Fruit fly (Drosophila melanogaster): ENCODE results near the gene mRpL21.

mRpL21 gene

dm6 chr3L:19268720-19269401, 14.0 kb upstream of the mRpL21 start, which contains the start of the genes Aldh7A1 and CG14085 (continued):
- TF ChIP-seq z (GFP tag; IDR thresholded peaks at IDR 0.05) (no peak), sob (GFP tag; IDR thresholded peaks at IDR 0.05) (no peak), CG4424 (GFP tag; optimal IDR thresholded peaks at IDR 0.05) (no peak), sisA (GFP tag; IDR thresholded peaks at IDR 0.05) (no peak), HLHmδ (GFP tag; optimal IDR thresholded peaks at IDR 0.05) (no peak), btn (GFP tag; optimal IDR thresholded peaks at IDR 0.05) (no peak)

- TF ChIP-seq E2f1 (GFP tag; IDR thresholded peaks at IDR 0.05) (0 out of 2 replicates have a peak, but pooled peaks have one; percentile 8), al (GFP tag; IDR thresholded peaks at IDR 0.05) (no peak), CG2875 (GFP tag; optimal IDR thresholded peaks at IDR 0.05) (no peak), Hr78 (GFP tag; optimal IDR thresholded peaks at IDR 0.05) (no peak), zfh1 (GFP tag; IDR thresholded peaks at IDR 0.05) (no peak), Doc2 (GFP tag; IDR thresholded peaks at IDR 0.05) (0 out of 2 replicates have a peak, but pooled peaks have one; percentile 16), CG3847 (GFP tag; IDR thresholded peaks at IDR 0.05) (no peak), CG17186 (GFP tag; optimal IDR thresholded peaks at IDR 0.05) (no peak)
Measured at dm6 chr3L:19265761-19266160, 10.9 kb upstream of the mRpL21 start, which contains the start of gene CG45081. TSS of gene CG45081 (plus strand) at chr3L:19266061.

- TF ChIP-seq E2f1 (GFP tag; IDR thresholded peaks at IDR 0.05) (peak; percentile 57), odd (GFP tag; optimal IDR thresholded peaks at IDR 0.05) (peak; percentile 48), twi (tag; optimal IDR thresholded peaks at IDR 0.05) (peak; percentile 53), Oli (tag; optimal IDR thresholded peaks at IDR 0.05) (peak; percentile 47), chm (GFP tag; IDR thresholded peaks at IDR 0.05) (peak; percentile 58; the same call in 1 of the 2 replicates), CG3838 (GFP tag; optimal IDR thresholded peaks at IDR 0.05) (peak; percentile 7), Mad (GFP tag; optimal IDR thresholded peaks at IDR 0.05) (peak; percentile 36), grau (tag; optimal IDR thresholded peaks at IDR 0.05) (peak; percentile 77), pnt (GFP tag; optimal IDR thresholded peaks at IDR 0.05) (peak; percentile 33), HmgD (GFP tag; optimal IDR thresholded peaks at IDR 0.05) (no peak), CG6689 (GFP tag; IDR thresholded peaks at IDR 0.05) (peak; percentile 80), CG3995 (GFP tag; optimal IDR thresholded peaks at IDR 0.05) (peak; percentile 46), Awh (GFP tag; IDR thresholded peaks at IDR 0.05) (peak; percentile 52; the same call in 1 of the 2 replicates), CG9215 (GFP tag; IDR thresholded peaks at IDR 0.05) (peak; percentile 34), Abd-B (GFP tag; optimal IDR thresholded peaks at IDR 0.05) (peak; percentile 32), esg (GFP tag; conservative IDR thresholded peaks at IDR 0.05) (peak; percentile 45), Kr (GFP tag; optimal IDR thresholded peaks at IDR 0.05) (no peak), Vsx1 (GFP tag; optimal IDR thresholded peaks at IDR 0.05) (no peak), Opbp (GFP tag; IDR thresholded peaks at IDR 0.05; ENCODE audit: partially characterized antibody) (0 out of 3 replicates have a peak, but pooled peaks have one; percentile 44), CG33557 (GFP tag; optimal IDR thresholded peaks at IDR 0.05) (peak; percentile 58), CG9932 (GFP tag; IDR thresholded peaks at IDR 0.05) (peak; percentile 81), D (optimal IDR thresholded peaks at IDR 0.05) (no peak), D (GFP tag; optimal IDR thresholded peaks at IDR 0.05) (no peak), Ada2b (GFP tag; IDR thresholded peaks at IDR 0.05) (peak; percentile 60), wor (GFP tag; IDR thresholded peaks at IDR 0.05) (0 out of 2 replicates have a peak, but pooled peaks have one; percentile 17), lola (GFP tag; optimal IDR thresholded peaks at IDR 0.05) (peak in 1 of 3 experiments; percentile 66), CG4707 (GFP tag; optimal IDR thresholded peaks at IDR 0.05) (no peak), CG7271 (tag; optimal IDR thresholded peaks at IDR 0.05) (peak; percentile 44), Max (GFP tag; optimal IDR thresholded peaks at IDR 0.05) (peak; percentile 92), CG13123 (GFP tag; optimal IDR thresholded peaks at IDR 0.05) (peak; percentile 52), cad (GFP tag; optimal IDR thresholded peaks at IDR 0.05) (no peak), sens-2 (GFP tag; IDR thresholded peaks at IDR 0.05) (0 out of 2 replicates have a peak, but pooled peaks have one; percentile 20), dpn (GFP tag; optimal IDR thresholded peaks at IDR 0.05) (peak in 1 of 2 experiments; percentile 63), CG6272 (GFP tag; IDR thresholded peaks at IDR 0.05) (no peak)
Measured at dm6 chr3L:19264141-19264487, 9.3 kb upstream of the mRpL21 start, which contains the start of gene Max. TSS of gene Max (minus strand) at chr3L:19264184.
